Fruit fly (Drosophila melanogaster): ENCODE results near the gene dmt.
"Not testable (repeated sequence)": the region's sequence is repeated elsewhere in the genome, so short reads cannot be mapped to it uniquely, and the experiment has no call there.

- not testable (repeated sequence) for TF ChIP-seq CG12071 (GFP tag; optimal IDR thresholded peaks at IDR 0.05); lab (GFP tag; optimal IDR thresholded peaks at IDR 0.05); CG16779 (GFP tag; IDR thresholded peaks at IDR 0.05); sima (GFP tag; optimal IDR thresholded peaks at IDR 0.05); CG13894 (tag; optimal IDR thresholded peaks at IDR 0.05); ap (GFP tag; IDR thresholded peaks at IDR 0.05); CG6272 (GFP tag; IDR thresholded peaks at IDR 0.05); CG4404 (GFP tag; IDR thresholded peaks at IDR 0.05); cad (GFP tag; optimal IDR thresholded peaks at IDR 0.05); CG5245 (GFP tag; optimal IDR thresholded peaks at IDR 0.05); slou (GFP tag; optimal IDR thresholded peaks at IDR 0.05); CG1602 (GFP tag; optimal IDR thresholded peaks at IDR 0.05); Ets65A (GFP tag); CG17568 (GFP tag; optimal IDR thresholded peaks at IDR 0.05)
Measured at dm6 chr3R:9685376-9685775, 25.6 kb upstream of the dmt start, which contains the start of the genes eca and CG18542.
